Fruit fly (Drosophila melanogaster) whole organism, prepupa: ENCODE measurements around the gene CG10177.
A peak's percentile ranks its signal among the peaks of the same experiment; 100 is the strongest.

Experiments used
- CG10631 ChIP-seq: fragments of 200-800 bp; sonication (Bioruptor generic); optimal IDR thresholded peaks from 2 replicates; lab custom pipeline; 2016; ENCODE audit warnings: missing biosample characterization, missing genetic modification characterization
- CG11294 ChIP-seq: fragments of 200-800 bp; sonication (Bioruptor generic); IDR thresholded peaks from 2 replicates; pipeline ENCODE4 v1.3.6; 2022; ENCODE audit warnings: missing biosample characterization, missing genetic modification characterization
- CG11762 ChIP-seq: fragments of 200-800 bp; sonication (Bioruptor generic); optimal IDR thresholded peaks from 3 replicates; lab custom pipeline; 2016; ENCODE audit warnings: missing biosample characterization, missing genetic modification characterization; ENCODE audit not compliant: insufficient read depth
- CG16779 ChIP-seq: fragments of 200-800 bp; sonication (Bioruptor generic); optimal IDR thresholded peaks from 3 replicates; lab custom pipeline; 2017; ENCODE audit warnings: missing biosample characterization, mild to moderate bottlenecking, missing genetic modification characterization
- CG3032 ChIP-seq: fragments of 200-800 bp; optimal IDR thresholded peaks from 2 replicates; lab custom pipeline; 2019; ENCODE audit warnings: missing biosample characterization, mild to moderate bottlenecking, missing genetic modification characterization, moderate library complexity
- CG6163 ChIP-seq: fragments of 200-800 bp; sonication (Bioruptor generic); IDR thresholded peaks from 3 replicates; pipeline ENCODE4 v1.3.6; 2022; ENCODE audit warnings: missing biosample characterization, missing genetic modification characterization
- CG6276 ChIP-seq: fragments of 200-800 bp; sonication (Bioruptor generic); optimal IDR thresholded peaks from 2 replicates; lab custom pipeline; 2017; ENCODE audit warnings: missing biosample characterization, mild to moderate bottlenecking, missing genetic modification characterization
- CG6808 ChIP-seq: fragments of 200-800 bp; sonication (Bioruptor generic); optimal IDR thresholded peaks from 3 replicates; lab custom pipeline; 2017; ENCODE audit warnings: missing biosample characterization, missing genetic modification characterization, mild to moderate bottlenecking, moderate library complexity, missing genetic modification reagents
- CG8119 ChIP-seq: fragments of 200-800 bp; sonication (Bioruptor generic); IDR thresholded peaks from 3 replicates; pipeline ENCODE4 v1.3.6; 2022; ENCODE audit warnings: missing biosample characterization, missing genetic modification characterization
- CG8319 ChIP-seq: fragments of 200-800 bp; sonication (Bioruptor generic); optimal IDR thresholded peaks from 3 replicates; lab custom pipeline; 2016; ENCODE audit warnings: missing biosample characterization, missing genetic modification characterization
- CG8632 ChIP-seq: fragments of 200-800 bp; sonication (Bioruptor generic); optimal IDR thresholded peaks from 3 replicates; lab custom pipeline; 2016; ENCODE audit warnings: missing biosample characterization, missing genetic modification characterization
- Eip75B ChIP-seq: fragments of 200-800 bp; sonication (Bioruptor generic); optimal IDR thresholded peaks from 3 replicates; lab custom pipeline; 2016; ENCODE audit warnings: missing biosample characterization, missing genetic modification characterization
- Eip78C ChIP-seq: fragments of 200-800 bp; sonication (Bioruptor generic); peaks from one replicate; lab custom pipeline; 2016; ENCODE audit warnings: missing biosample characterization, missing genetic modification characterization
- Eip93F ChIP-seq: fragments of 200-800 bp; sonication (Bioruptor generic); optimal IDR thresholded peaks from 2 replicates; lab custom pipeline; 2016; ENCODE audit warnings: missing biosample characterization, mild to moderate bottlenecking, missing genetic modification characterization
- Ets21C ChIP-seq: fragments of 200-800 bp; sonication (Bioruptor generic); optimal IDR thresholded peaks from 3 replicates; lab custom pipeline; 2016; ENCODE audit warnings: missing biosample characterization, missing genetic modification characterization
- Ets96B ChIP-seq: fragments of 200-800 bp; optimal IDR thresholded peaks from 2 replicates; lab custom pipeline; 2019; ENCODE audit warnings: missing biosample characterization, mild to moderate bottlenecking, missing genetic modification characterization, moderate library complexity
- Hr38 ChIP-seq: sonication (Bioruptor generic); optimal IDR thresholded peaks from 2 replicates; lab custom pipeline; 2016; ENCODE audit warnings: missing biosample characterization, missing genetic modification characterization
- Met ChIP-seq: fragments of 200-800 bp; sonication (Bioruptor generic); optimal IDR thresholded peaks from 3 replicates; lab custom pipeline; 2016; ENCODE audit warnings: missing biosample characterization, missing genetic modification characterization
- Sox102F ChIP-seq: fragments of 200-800 bp; sonication (Bioruptor generic); optimal IDR thresholded peaks from 2 replicates; lab custom pipeline; 2016; ENCODE audit warnings: missing biosample characterization, mild to moderate bottlenecking, missing genetic modification characterization
- Sox14 ChIP-seq: fragments of 200-800 bp; sonication (Bioruptor generic); optimal IDR thresholded peaks from 3 replicates; lab custom pipeline; 2016; ENCODE audit warnings: missing biosample characterization, missing genetic modification characterization
- achi ChIP-seq: fragments of 200-800 bp; sonication (Bioruptor generic); optimal IDR thresholded peaks from 3 replicates; lab custom pipeline; 2016; ENCODE audit warnings: missing biosample characterization, missing genetic modification characterization
- acj6 ChIP-seq: fragments of 200-800 bp; sonication (Bioruptor generic); optimal IDR thresholded peaks from 3 replicates; lab custom pipeline; 2016; ENCODE audit warnings: missing biosample characterization, missing genetic modification characterization
- cyc ChIP-seq: fragments of 200-800 bp; sonication (Bioruptor generic); optimal IDR thresholded peaks from 3 replicates; lab custom pipeline; 2016; ENCODE audit warnings: missing biosample characterization, missing genetic modification characterization
- dac ChIP-seq: fragments of 200-800 bp; sonication (Bioruptor generic); optimal IDR thresholded peaks from 2 replicates; lab custom pipeline; 2017; ENCODE audit warnings: missing biosample characterization, mild to moderate bottlenecking, missing genetic modification characterization
- dsx ChIP-seq: fragments of 200-800 bp; optimal IDR thresholded peaks from 3 replicates; lab custom pipeline; 2019; ENCODE audit warnings: missing biosample characterization, mild to moderate bottlenecking, missing genetic modification characterization, moderate library complexity; ENCODE audit not compliant: poor library complexity, severe bottlenecking
- esn ChIP-seq: fragments of 200-800 bp; sonication (Bioruptor generic); optimal IDR thresholded peaks from 2 replicates; lab custom pipeline; 2016; ENCODE audit warnings: missing biosample characterization, mild to moderate bottlenecking, missing genetic modification characterization, moderate library complexity
- fd59A ChIP-seq: fragments of 200-800 bp; sonication (Bioruptor generic); optimal IDR thresholded peaks from 2 replicates; lab custom pipeline; 2017; ENCODE audit warnings: missing biosample characterization, mild to moderate bottlenecking, missing genetic modification characterization, missing genetic modification reagents
- fkh ChIP-seq: fragments of 200-800 bp; sonication (Bioruptor generic); optimal IDR thresholded peaks from 3 replicates; lab custom pipeline; 2017; ENCODE audit warnings: missing biosample characterization, mild to moderate bottlenecking, missing genetic modification characterization, moderate library complexity
- lz ChIP-seq: fragments of 200-800 bp; sonication (Bioruptor generic); optimal IDR thresholded peaks from 3 replicates; lab custom pipeline; 2016; ENCODE audit warnings: missing biosample characterization, missing genetic modification characterization
- net ChIP-seq: fragments of 200-800 bp; sonication (Bioruptor generic); optimal IDR thresholded peaks from 3 replicates; lab custom pipeline; 2016; ENCODE audit warnings: missing biosample characterization, missing genetic modification characterization
- pdm3 ChIP-seq: fragments of 200-800 bp; sonication (Bioruptor generic); optimal IDR thresholded peaks from 3 replicates; lab custom pipeline; 2016; ENCODE audit warnings: missing biosample characterization, missing genetic modification characterization
- salr ChIP-seq, 2 experiments: fragments of 200-800 bp; sonication (Bioruptor generic); optimal IDR thresholded peaks; 3 replicates each; lab custom pipeline; 2016 to 2018; ENCODE audit warnings: missing biosample characterization in 2 of 2, missing genetic modification characterization in 2 of 2, mild to moderate bottlenecking in 1 of 2
- svp ChIP-seq: fragments of 200-800 bp; sonication (Bioruptor generic); peaks from one replicate; lab custom pipeline; 2016; ENCODE audit warnings: missing biosample characterization, missing genetic modification characterization
- topi ChIP-seq: fragments of 200-800 bp; sonication (Bioruptor generic); optimal IDR thresholded peaks from 3 replicates; lab custom pipeline; 2016; ENCODE audit warnings: missing biosample characterization, missing genetic modification characterization
- vri ChIP-seq: fragments of 200-800 bp; sonication (Bioruptor generic); optimal IDR thresholded peaks from 3 replicates; lab custom pipeline; 2016; ENCODE audit warnings: missing biosample characterization, mild to moderate bottlenecking, missing genetic modification characterization

Gene CG10177

dm6 chr3R:23521483-23521882 lies at the start of gene CG10177:
Gene CG10177 (minus strand): TSS chr3R:23521583.
- TF ChIP-seq Sox102F (GFP tag; lab: Kevin White, UChicago): no peak
- no peak for TF ChIP-seq CG8119 (GFP tag; lab: Robert Waterston, UW)
- no peak for TF ChIP-seq Hr38

dm6 chr3R:23569195-23569594 lies 47.8 kb upstream of the CG10177 start:
- TF ChIP-seq CG8632 (GFP tag; lab: Kevin White, UChicago): no peak
- TF ChIP-seq esn (GFP tag; lab: Kevin White, UChicago): no peak

- no peak for TF ChIP-seq CG11762 (GFP tag; lab: Kevin White, UChicago)
- TF ChIP-seq CG6276 (GFP tag; lab: Kevin White, UChicago): no peak
- TF ChIP-seq topi (GFP tag; lab: Kevin White, UChicago): no peak
- no peak for TF ChIP-seq Met
- no peak for TF ChIP-seq lz
- TF ChIP-seq fd59A (GFP tag; lab: Kevin White, UChicago): no peak
- no peak for TF ChIP-seq dsx (GFP tag; lab: Kevin White, UChicago)
- no peak for TF ChIP-seq svp (GFP tag; lab: Kevin White, UChicago)
- no peak for TF ChIP-seq Eip93F (GFP tag; lab: Kevin White, UChicago)
- no peak for TF ChIP-seq dac (GFP tag; lab: Kevin White, UChicago)
- TF ChIP-seq Hr38: no peak
- TF ChIP-seq CG8319 (GFP tag; lab: Kevin White, UChicago): no peak
- no peak for TF ChIP-seq Ets21C (GFP tag; lab: Kevin White, UChicago)
- no peak for TF ChIP-seq Eip78C (GFP tag; lab: Kevin White, UChicago)
- no peak for TF ChIP-seq CG16779 (tag; lab: Kevin White, UChicago)
- no peak for TF ChIP-seq CG3032 (tag; lab: Kevin White, UChicago)
- no peak for TF ChIP-seq acj6 (GFP tag; lab: Kevin White, UChicago)
These were observed 35.9 kb upstream of the CG10177 start, which contains the start of gene beat-IV for dm6 chr3R:23557244-23557643. Gene beat-IV (plus strand): TSS chr3R:23557412.

- TF ChIP-seq CG6163 (no peak), dsx (GFP tag; lab: Kevin White, UChicago) (no peak), CG8632 (GFP tag; lab: Kevin White, UChicago) (no peak), pdm3 (GFP tag; lab: Kevin White, UChicago) (no peak), cyc (GFP tag; lab: Kevin White, UChicago) (no peak), Eip78C (GFP tag; lab: Kevin White, UChicago) (no peak), net (no peak), CG6808 (GFP tag; lab: Kevin White, UChicago) (no peak), salr (GFP tag; optimal IDR thresholded peaks at IDR 0.05; lab: Kevin White, UChicago) (no peak), Hr38 (no peak), Ets96B (tag; lab: Kevin White, UChicago) (no peak), esn (GFP tag; lab: Kevin White, UChicago) (no peak), fkh (GFP tag; lab: Kevin White, UChicago) (no peak), lz (no peak), CG11294 (no peak), svp (GFP tag; lab: Kevin White, UChicago) (no peak), Eip93F (GFP tag; lab: Kevin White, UChicago) (no peak), CG16779 (tag; lab: Kevin White, UChicago) (no peak), CG10631 (no peak), achi (GFP tag; lab: Kevin White, UChicago) (no peak)
These were observed 35.5 kb upstream of the CG10177 start, which contains the start of gene CG10164 for dm6 chr3R:23556843-23557242. Gene CG10164 (minus strand): TSS chr3R:23556943.

dm6 chr3R:23538719-23539145 lies 17.3 kb upstream of the CG10177 start, which contains the start of gene Ugt303B2:
Gene Ugt303B2 (minus strand): TSS chr3R:23538908.
- TF ChIP-seq vri (GFP tag; lab: Kevin White, UChicago) (peak; percentile 11), Met (no peak), Sox14 (no peak), Eip75B (no peak)
- TF ChIP-seq, all 60 proteins: peak for 1
